Worm (Caenorhabditis elegans) whole organism, L3 larva: ENCODE data around the gene B0218.7.

Experiments
- R02D3.7 ChIP-seq: fragments of 150-350 bp; optimal IDR thresholded peaks from 2 replicates; lab custom pipeline; 2014; ENCODE audit warnings: missing biosample characterization, missing genetic modification characterization
- ZK546.5 ChIP-seq: sonication (generic microtip); optimal IDR thresholded peaks from 2 replicates; lab custom pipeline; 2017; ENCODE audit warnings: missing biosample characterization, missing genetic modification characterization
- aly-2 ChIP-seq: fragments of 150-350 bp; optimal IDR thresholded peaks from 2 replicates; lab custom pipeline; 2014; ENCODE audit warnings: missing biosample characterization, missing genetic modification characterization
- ceh-16 ChIP-seq: sonication (generic microtip); optimal IDR thresholded peaks from 2 replicates; lab custom pipeline; 2017; ENCODE audit warnings: missing biosample characterization, missing genetic modification characterization
- ceh-28 ChIP-seq: fragments of 150-350 bp; optimal IDR thresholded peaks from 2 replicates; lab custom pipeline; 2014; ENCODE audit warnings: missing biosample characterization, missing genetic modification reagents, missing genetic modification characterization
- ceh-9 ChIP-seq: sonication (generic microtip); optimal IDR thresholded peaks from 2 replicates; lab custom pipeline; 2018; ENCODE audit warnings: missing biosample characterization, missing genetic modification characterization
- egl-27 ChIP-seq: sonication (generic microtip); optimal IDR thresholded peaks from 4 replicates; lab custom pipeline; 2017; ENCODE audit warnings: missing biosample characterization, missing genetic modification reagents, missing genetic modification characterization
- egl-5 ChIP-seq: fragments of 150-350 bp; optimal IDR thresholded peaks from 2 replicates; lab custom pipeline; 2017; ENCODE audit warnings: missing biosample characterization, missing genetic modification reagents, missing genetic modification characterization, inconsistent platforms
- elt-1 ChIP-seq: fragments of 150-350 bp; optimal IDR thresholded peaks from 2 replicates; lab custom pipeline; 2014; ENCODE audit warnings: missing biosample characterization, missing genetic modification characterization
- elt-2 ChIP-seq: sonication (generic microtip); optimal IDR thresholded peaks from 2 replicates; lab custom pipeline; 2016; ENCODE audit warnings: missing genetic modification reagents, mild to moderate bottlenecking, missing genetic modification characterization, missing compliant biosample characterization
- elt-3 ChIP-seq, 3 experiments: fragments of 150-350 bp in 1 of 3; sonication (generic microtip) in 2 of 3; optimal IDR thresholded peaks; 2 replicates in 2 of 3; 4 replicates in 1 of 3; lab custom pipeline; 2014 to 2017; ENCODE audit warnings: missing biosample characterization in 3 of 3, missing genetic modification characterization in 3 of 3
- fkh-10 ChIP-seq: sonication (generic microtip); optimal IDR thresholded peaks from 2 replicates; lab custom pipeline; 2017; ENCODE audit warnings: missing biosample characterization, missing genetic modification reagents, missing genetic modification characterization
- fkh-2 ChIP-seq: fragments of 150-350 bp; optimal IDR thresholded peaks from 2 replicates; lab custom pipeline; 2014; ENCODE audit warnings: missing biosample characterization, missing genetic modification reagents, missing genetic modification characterization
- fos-1 ChIP-seq: fragments of 150-350 bp; optimal IDR thresholded peaks from 2 replicates; lab custom pipeline; 2014; ENCODE audit warnings: missing biosample characterization, missing genetic modification characterization
- hmg-11 ChIP-seq: sonication (generic microtip); optimal IDR thresholded peaks from 2 replicates; lab custom pipeline; 2016; ENCODE audit warnings: missing genetic modification characterization, missing compliant biosample characterization
- jun-1 ChIP-seq: fragments of 150-350 bp; optimal IDR thresholded peaks from 2 replicates; lab custom pipeline; 2014; ENCODE audit warnings: missing biosample characterization, missing genetic modification reagents, missing genetic modification characterization
- lin-15B ChIP-seq: fragments of 150-350 bp; optimal IDR thresholded peaks from 2 replicates; lab custom pipeline; 2014; ENCODE audit warnings: missing biosample characterization, missing genetic modification characterization
- lin-39 ChIP-seq: fragments of 150-350 bp; optimal IDR thresholded peaks from 2 replicates; lab custom pipeline; 2018; ENCODE audit warnings: missing biosample characterization, missing genetic modification reagents, missing genetic modification characterization
- lsy-12 ChIP-seq: sonication (generic microtip); optimal IDR thresholded peaks from 2 replicates; lab custom pipeline; 2016; ENCODE audit warnings: mild to moderate bottlenecking, missing genetic modification characterization, missing compliant biosample characterization
- mdl-1 ChIP-seq: fragments of 150-350 bp; optimal IDR thresholded peaks from 2 replicates; lab custom pipeline; 2014; ENCODE audit warnings: missing biosample characterization, missing genetic modification characterization
- mml-1 ChIP-seq: fragments of 150-350 bp; sonication (generic microtip); optimal IDR thresholded peaks from 3 replicates; lab custom pipeline; 2014; ENCODE audit warnings: missing biosample characterization, missing genetic modification characterization
- nfya-1 ChIP-seq: sonication (generic microtip); optimal IDR thresholded peaks from 2 replicates; lab custom pipeline; 2017; ENCODE audit warnings: missing genetic modification characterization, mild to moderate bottlenecking, missing compliant biosample characterization, antibody characterized with exemption, moderate library complexity; ENCODE audit not compliant: insufficient read depth
- nhr-11 ChIP-seq: fragments of 150-350 bp; optimal IDR thresholded peaks from 2 replicates; lab custom pipeline; 2014; ENCODE audit warnings: missing biosample characterization, missing genetic modification characterization
- nhr-12 ChIP-seq: fragments of 150-350 bp; optimal IDR thresholded peaks from 2 replicates; lab custom pipeline; 2014; ENCODE audit warnings: missing biosample characterization, missing genetic modification characterization
- nhr-23 ChIP-seq: fragments of 150-350 bp; optimal IDR thresholded peaks from 2 replicates; lab custom pipeline; 2014; ENCODE audit warnings: missing biosample characterization, missing genetic modification reagents, missing genetic modification characterization
- nhr-237 ChIP-seq: fragments of 150-350 bp; optimal IDR thresholded peaks from 2 replicates; lab custom pipeline; 2014; ENCODE audit warnings: missing biosample characterization, missing genetic modification characterization
- nhr-25 ChIP-seq: sonication (generic microtip); optimal IDR thresholded peaks from 2 replicates; lab custom pipeline; 2017; ENCODE audit warnings: missing biosample characterization, missing genetic modification characterization
- nhr-43 ChIP-seq: sonication (generic microtip); optimal IDR thresholded peaks from 2 replicates; lab custom pipeline; 2016; ENCODE audit warnings: mild to moderate bottlenecking, missing genetic modification characterization, missing compliant biosample characterization; ENCODE audit not compliant: poor library complexity, severe bottlenecking
- nhr-67 ChIP-seq: fragments of 150-350 bp; optimal IDR thresholded peaks from 2 replicates; lab custom pipeline; 2014; ENCODE audit warnings: missing biosample characterization, missing genetic modification characterization
- nhr-76 ChIP-seq: fragments of 150-350 bp; sonication (generic microtip); optimal IDR thresholded peaks from 5 replicates; lab custom pipeline; 2014; ENCODE audit warnings: missing biosample characterization, missing genetic modification characterization
- nhr-77 ChIP-seq: fragments of 150-350 bp; optimal IDR thresholded peaks from 2 replicates; lab custom pipeline; 2014; ENCODE audit warnings: missing biosample characterization, missing genetic modification characterization
- pha-4 ChIP-seq: fragments of 150-350 bp; optimal IDR thresholded peaks from 2 replicates; lab custom pipeline; 2014; ENCODE audit warnings: missing biosample characterization, missing genetic modification reagents, missing genetic modification characterization
- pqm-1 ChIP-seq: fragments of 150-350 bp; optimal IDR thresholded peaks from 2 replicates; lab custom pipeline; 2017; ENCODE audit warnings: missing biosample characterization, missing genetic modification characterization, inconsistent platforms
- sea-2 ChIP-seq: fragments of 150-350 bp; sonication (generic microtip); optimal IDR thresholded peaks from 4 replicates; lab custom pipeline; 2014; ENCODE audit warnings: missing biosample characterization, missing genetic modification reagents, missing genetic modification characterization
- skn-1 ChIP-seq: fragments of 150-350 bp; optimal IDR thresholded peaks from 2 replicates; lab custom pipeline; 2014; ENCODE audit warnings: missing biosample characterization, missing genetic modification characterization
- snpc-4 ChIP-seq: fragments of 150-350 bp; optimal IDR thresholded peaks from 2 replicates; lab custom pipeline; 2014; ENCODE audit warnings: missing biosample characterization, missing genetic modification characterization
- tbx-2 ChIP-seq: sonication (generic microtip); optimal IDR thresholded peaks from 2 replicates; lab custom pipeline; 2016; ENCODE audit warnings: mild to moderate bottlenecking, missing genetic modification characterization, missing compliant biosample characterization
- unc-39 ChIP-seq: sonication (generic microtip); optimal IDR thresholded peaks from 4 replicates; lab custom pipeline; 2017; ENCODE audit warnings: missing biosample characterization, missing genetic modification characterization
- unc-62 ChIP-seq: fragments of 150-350 bp; sonication (generic microtip); optimal IDR thresholded peaks from 4 replicates; lab custom pipeline; 2014; ENCODE audit warnings: missing biosample characterization, missing genetic modification reagents, missing genetic modification characterization
- zag-1 ChIP-seq: fragments of 150-350 bp; optimal IDR thresholded peaks from 2 replicates; lab custom pipeline; 2014; ENCODE audit warnings: missing biosample characterization, missing genetic modification characterization
- ztf-11 ChIP-seq: fragments of 150-350 bp; optimal IDR thresholded peaks from 2 replicates; lab custom pipeline; 2014; ENCODE audit warnings: missing biosample characterization, missing genetic modification characterization
- ztf-4 ChIP-seq: fragments of 150-350 bp; optimal IDR thresholded peaks from 2 replicates; lab custom pipeline; 2014; ENCODE audit warnings: missing biosample characterization, missing genetic modification characterization

The B0218.7 gene

DNA sequence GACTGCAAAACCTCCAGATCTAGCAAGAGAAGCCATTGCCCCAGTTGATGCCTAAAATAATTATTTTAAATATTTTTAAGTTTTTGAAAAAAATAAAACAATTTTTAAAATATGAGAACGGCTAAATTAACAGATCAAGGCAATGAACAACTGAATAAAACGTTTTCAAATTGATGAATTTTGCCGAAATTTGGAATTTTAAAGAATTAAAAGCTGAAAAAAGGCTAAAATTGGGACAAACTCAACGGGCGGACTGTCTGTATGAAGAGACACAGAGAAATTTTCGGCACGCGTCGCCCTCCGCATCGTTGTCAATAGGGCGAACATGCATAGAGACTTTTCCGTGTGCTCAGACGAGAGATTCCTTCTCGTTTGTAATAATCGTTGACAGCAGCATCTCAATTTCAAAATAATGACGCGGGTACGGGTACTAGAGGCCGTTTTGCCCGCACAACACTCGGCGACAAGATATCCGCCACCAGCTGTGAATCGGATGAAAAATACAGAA is 29.8 kb downstream of the B0218.7 start, which contains the start of the genes isp-1 and islo-1:
isp-1 (minus strand) TSS at position 51 of the 508 bp plus-strand sequence.
islo-1 (plus strand) TSS at position 385 of the 508 bp plus-strand sequence.
- TF ChIP-seq fkh-10 (no peak), ZK546.5 (no peak), sea-2 (GFP tag; lab: Kevin White, UChicago) (no peak), snpc-4 (tag; lab: Kevin White, UChicago) (peak; percentile 71), skn-1 (tag; lab: Kevin White, UChicago) (no peak), nhr-67 (tag; lab: Kevin White, UChicago) (no peak), aly-2 (no peak), nhr-237 (tag; lab: Kevin White, UChicago) (no peak), nfya-1 (tag; lab: Kevin White, UChicago) (peak; percentile 72), nhr-23 (tag; lab: Kevin White, UChicago) (peak; percentile 53), pqm-1 (tag; lab: Kevin White, UChicago) (peak; percentile 39), lsy-12 (no peak), nhr-25 (tag; lab: Kevin White, UChicago) (peak; percentile 55), lin-15B (tag; lab: Kevin White, UChicago) (peak; percentile 88), jun-1 (tag; lab: Kevin White, UChicago) (no peak), elt-3 (tag; optimal IDR thresholded peaks at IDR 0.05; lab: Kevin White, UChicago) (no peak), fos-1 (tag; lab: Kevin White, UChicago) (no peak), nhr-76 (tag; lab: Kevin White, UChicago) (no peak), ztf-11 (tag; lab: Kevin White, UChicago) (no peak), zag-1 (tag; lab: Kevin White, UChicago) (no peak), fkh-2 (tag; lab: Kevin White, UChicago) (no peak), ceh-9 (tag; lab: Kevin White, UChicago) (no peak), mdl-1 (tag; lab: Kevin White, UChicago) (no peak), elt-1 (no peak), tbx-2 (tag; lab: Kevin White, UChicago) (no peak), hmg-11 (tag; lab: Kevin White, UChicago) (peak; percentile 71), pha-4 (peak; percentile 75), egl-27 (tag; lab: Kevin White, UChicago) (no peak), R02D3.7 (tag; lab: Kevin White, UChicago) (no peak), unc-62 (GFP tag; lab: Kevin White, UChicago) (no peak), nhr-77 (tag; lab: Kevin White, UChicago) (no peak), lin-39 (tag; lab: Kevin White, UChicago) (peak; percentile 70), nhr-11 (tag; lab: Kevin White, UChicago) (no peak), ztf-4 (tag; lab: Kevin White, UChicago) (no peak), elt-2 (peak; percentile 49), ceh-28 (tag; lab: Kevin White, UChicago) (no peak), egl-5 (tag; lab: Kevin White, UChicago) (no peak)

DNA sequence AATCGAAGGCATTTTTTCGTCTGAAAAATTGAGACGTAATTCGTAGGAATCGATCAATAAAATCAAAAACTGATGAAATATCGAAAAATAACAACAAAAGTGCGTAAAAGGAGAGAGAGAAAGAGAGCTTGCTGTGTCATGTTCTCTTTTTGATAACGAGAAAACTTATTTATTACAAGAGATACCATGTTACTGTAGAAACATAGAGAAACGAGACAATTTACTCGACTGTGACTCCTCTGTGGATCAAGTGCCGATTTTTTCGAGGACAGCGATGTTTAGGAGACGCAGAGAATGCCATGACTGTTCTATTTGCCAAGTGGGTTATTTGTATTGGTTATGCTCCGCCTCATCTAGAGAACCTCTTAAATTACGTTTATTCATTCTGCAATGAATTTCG is 32.3 kb downstream of the B0218.7 start, which contains the start of gene sph-1:
sph-1 (minus strand) TSS at position 23 of the 400 bp plus-strand sequence.
- TF ChIP-seq mml-1 (tag; lab: Kevin White, UChicago) (no peak), ceh-16 (no peak), sea-2 (GFP tag; lab: Kevin White, UChicago) (no peak), nhr-12 (tag; lab: Kevin White, UChicago) (no peak), lin-15B (tag; lab: Kevin White, UChicago) (no peak), elt-1 (no peak), nhr-23 (tag; lab: Kevin White, UChicago) (peak; percentile 36), egl-27 (tag; lab: Kevin White, UChicago) (peak; percentile 55), pha-4 (peak; percentile 94), fkh-2 (tag; lab: Kevin White, UChicago) (no peak), nhr-25 (tag; lab: Kevin White, UChicago) (no peak), nfya-1 (tag; lab: Kevin White, UChicago) (peak; percentile 25), elt-2 (peak; percentile 73), nhr-43 (tag; lab: Kevin White, UChicago) (peak; percentile 47), fkh-10 (no peak), hmg-11 (tag; lab: Kevin White, UChicago) (no peak), unc-39 (tag; lab: Kevin White, UChicago) (no peak), R02D3.7 (tag; lab: Kevin White, UChicago) (no peak), ZK546.5 (no peak), ceh-28 (tag; lab: Kevin White, UChicago) (peak; percentile 59), jun-1 (tag; lab: Kevin White, UChicago) (peak; percentile 21), pqm-1 (tag; lab: Kevin White, UChicago) (peak; percentile 55)
- TF ChIP-seq, all 47 proteins: peak for 9
